Worm (Caenorhabditis elegans): ENCODE data around the gene chs-2.

ce11 chrII:221212-221611, 24.4 kb downstream of the chs-2 start:
- TF ChIP-seq nhr-11 (tag; optimal IDR thresholded peaks at IDR 0.05) (no peak), nhr-20 (tag; optimal IDR thresholded peaks at IDR 0.05) (peak; percentile 79), zag-1 (tag; optimal IDR thresholded peaks at IDR 0.05) (no peak), nhr-12 (tag; optimal IDR thresholded peaks at IDR 0.05) (no peak), tbx-2 (tag; optimal IDR thresholded peaks at IDR 0.05) (peak; percentile 81), sox-4 (tag; optimal IDR thresholded peaks at IDR 0.05) (no peak), egl-27 (tag; optimal IDR thresholded peaks at IDR 0.05) (no peak), ama-1 (optimal IDR thresholded peaks at IDR 0.05) (no peak)

All from whole organism, L1 larva.